Fruit fly (Drosophila melanogaster) whole organism, embryonic: ENCODE data around the gene armi.

Source experiments
- Aef1 ChIP-seq: fragments of 200-800 bp; sonication (Bioruptor generic); IDR thresholded peaks from 3 replicates; pipeline ENCODE4 v1.3.6; 2022; ENCODE audit warnings: missing biosample characterization, missing genetic modification characterization
- Antp ChIP-seq: fragments of 200-800 bp; sonication (Bioruptor generic); optimal IDR thresholded peaks from 3 replicates; lab custom pipeline; 2016; ENCODE audit warnings: missing biosample characterization, missing genetic modification characterization
- Atf6 ChIP-seq: fragments of 200-800 bp; sonication (Bioruptor generic); IDR thresholded peaks from 2 replicates; pipeline ENCODE4 v1.3.6; 2022; ENCODE audit warnings: missing biosample characterization, missing genetic modification characterization
- Bdp1 ChIP-seq: fragments of 200-800 bp; sonication (Bioruptor generic); optimal IDR thresholded peaks from 3 replicates; lab custom pipeline; 2016; ENCODE audit warnings: missing biosample characterization, missing genetic modification characterization
- Bgb ChIP-seq: fragments of 200-800 bp; sonication (Bioruptor generic); IDR thresholded peaks from 2 replicates; pipeline ENCODE4 v1.3.6; 2022; ENCODE audit warnings: missing biosample characterization, missing genetic modification characterization; ENCODE audit not compliant: partially characterized antibody
- C15 ChIP-seq: fragments of 200-800 bp; sonication (Bioruptor generic); IDR thresholded peaks from 3 replicates; pipeline ENCODE4 v1.3.6; 2022; ENCODE audit warnings: missing biosample characterization, missing genetic modification characterization
- CG10431 ChIP-seq: fragments of 200-800 bp; sonication (Bioruptor generic); optimal IDR thresholded peaks from 3 replicates; lab custom pipeline; 2018; ENCODE audit warnings: missing biosample characterization, mild to moderate bottlenecking, missing genetic modification characterization
- CG11696 ChIP-seq: fragments of 200-800 bp; sonication (Bioruptor generic); IDR thresholded peaks from 2 replicates; pipeline ENCODE4 v1.3.6; 2022; ENCODE audit warnings: missing biosample characterization, missing genetic modification characterization
- CG12104 ChIP-seq: fragments of 200-800 bp; sonication (Bioruptor generic); optimal IDR thresholded peaks from 3 replicates; lab custom pipeline; 2016; ENCODE audit warnings: missing biosample characterization, missing genetic modification characterization
- CG14860 ChIP-seq: fragments of 200-800 bp; sonication (Bioruptor generic); IDR thresholded peaks from 3 replicates; pipeline ENCODE4 v1.3.6; 2022; ENCODE audit warnings: missing biosample characterization, missing genetic modification characterization; ENCODE audit not compliant: partially characterized antibody
- CG2199 ChIP-seq: fragments of 200-800 bp; sonication (Bioruptor generic); IDR thresholded peaks from 3 replicates; pipeline ENCODE4 v1.3.6; 2022; ENCODE audit warnings: missing biosample characterization, missing genetic modification characterization
- CG5180 ChIP-seq: fragments of 200-800 bp; sonication (Bioruptor generic); optimal IDR thresholded peaks from 3 replicates; lab custom pipeline; 2017; ENCODE audit warnings: missing biosample characterization, missing genetic modification characterization, mild to moderate bottlenecking, moderate library complexity, missing genetic modification reagents
- CG6813 ChIP-seq: fragments of 200-800 bp; sonication (Bioruptor generic); optimal IDR thresholded peaks from 2 replicates; lab custom pipeline; 2017; ENCODE audit warnings: missing biosample characterization, missing genetic modification characterization, mild to moderate bottlenecking, moderate library complexity, missing genetic modification reagents
- CG7745 ChIP-seq: fragments of 200-800 bp; sonication (Bioruptor generic); optimal IDR thresholded peaks from 2 replicates; lab custom pipeline; 2018; ENCODE audit warnings: missing biosample characterization, mild to moderate bottlenecking, missing genetic modification characterization, moderate library complexity
- CG8388 ChIP-seq: fragments of 200-800 bp; sonication (Bioruptor generic); optimal IDR thresholded peaks from 2 replicates; lab custom pipeline; 2019; ENCODE audit warnings: missing biosample characterization, mild to moderate bottlenecking, missing genetic modification characterization, moderate library complexity
- CG8944 ChIP-seq: fragments of 200-800 bp; sonication (Bioruptor generic); optimal IDR thresholded peaks from 3 replicates; lab custom pipeline; 2016; ENCODE audit warnings: missing biosample characterization, missing genetic modification characterization
- CG9817 ChIP-seq: fragments of 200-800 bp; sonication (Bioruptor generic); optimal IDR thresholded peaks from 2 replicates; lab custom pipeline; 2018; ENCODE audit warnings: missing biosample characterization, mild to moderate bottlenecking, missing genetic modification characterization, moderate library complexity
- CG9932 ChIP-seq: fragments of 200-800 bp; sonication (Bioruptor generic); IDR thresholded peaks from 2 replicates; pipeline ENCODE4 v1.3.6; 2022; ENCODE audit warnings: missing biosample characterization, missing genetic modification characterization
- Dad ChIP-seq: fragments of 200-800 bp; sonication (Bioruptor generic); optimal IDR thresholded peaks from 3 replicates; lab custom pipeline; 2016; ENCODE audit warnings: missing biosample characterization, missing genetic modification characterization
- Deaf1 ChIP-seq: fragments of 200-800 bp; optimal IDR thresholded peaks from 3 replicates; lab custom pipeline; 2019; ENCODE audit warnings: missing biosample characterization, mild to moderate bottlenecking, missing genetic modification characterization, moderate library complexity
- E2f1 ChIP-seq: fragments of 200-800 bp; sonication (Bioruptor generic); IDR thresholded peaks from 2 replicates; pipeline ENCODE4 v1.3.6; 2022; ENCODE audit warnings: missing biosample characterization, missing genetic modification characterization
- Gsc ChIP-seq: fragments of 200-800 bp; sonication (Bioruptor generic); IDR thresholded peaks from 2 replicates; pipeline ENCODE4 v1.3.6; 2022; ENCODE audit warnings: missing biosample characterization, missing genetic modification characterization
- HLH3B ChIP-seq: fragments of 200-800 bp; sonication (Bioruptor generic); IDR thresholded peaks from 2 replicates; pipeline ENCODE4 v1.3.6; 2022; ENCODE audit warnings: missing biosample characterization, missing genetic modification characterization
- Lim3 ChIP-seq: fragments of 200-800 bp; sonication (Bioruptor generic); IDR thresholded peaks from 2 replicates; pipeline ENCODE4 v1.3.6; 2022; ENCODE audit warnings: missing biosample characterization, missing genetic modification characterization
- Nf-YA ChIP-seq: fragments of 200-800 bp; sonication (Bioruptor generic); IDR thresholded peaks from 2 replicates; pipeline ENCODE4 v1.3.6; 2022; ENCODE audit warnings: missing biosample characterization, missing genetic modification characterization
- Oaz ChIP-seq: fragments of 200-800 bp; sonication (Bioruptor generic); IDR thresholded peaks from 2 replicates; pipeline ENCODE4 v1.3.6; 2022; ENCODE audit warnings: missing biosample characterization, missing genetic modification characterization
- Pdp1 ChIP-seq, 2 experiments: fragments of 200-800 bp; sonication (Bioruptor generic); optimal IDR thresholded peaks; 3 replicates each; lab custom pipeline; 2016; ENCODE audit warnings: missing biosample characterization in 2 of 2, missing genetic modification characterization in 2 of 2, mild to moderate bottlenecking in 1 of 2, moderate library complexity in 1 of 2
- Ptx1 ChIP-seq: fragments of 200-800 bp; sonication (Bioruptor generic); IDR thresholded peaks from 2 replicates; pipeline ENCODE4 v1.3.6; 2022; ENCODE audit warnings: missing biosample characterization, missing genetic modification characterization
- ab ChIP-seq: fragments of 200-800 bp; sonication (Bioruptor generic); optimal IDR thresholded peaks from 2 replicates; lab custom pipeline; 2016; ENCODE audit warnings: missing biosample characterization, missing genetic modification characterization
- br ChIP-seq: fragments of >200 bp; optimal IDR thresholded peaks from 2 replicates; lab custom pipeline; 2017
- crp ChIP-seq, 2 experiments: fragments of 200-800 bp; sonication (Bioruptor generic); optimal IDR thresholded peaks; 2 replicates in 1 of 2; 3 replicates in 1 of 2; lab custom pipeline; 2017; ENCODE audit warnings: missing biosample characterization in 2 of 2, missing genetic modification characterization in 2 of 2, mild to moderate bottlenecking in 1 of 2, moderate library complexity in 1 of 2
- danr ChIP-seq: fragments of 200-800 bp; sonication (Bioruptor generic); IDR thresholded peaks from 2 replicates; pipeline ENCODE4 v1.3.6; 2022; ENCODE audit warnings: missing biosample characterization, missing genetic modification characterization
- dmrt99B ChIP-seq: fragments of 200-800 bp; sonication (Bioruptor generic); optimal IDR thresholded peaks from 2 replicates; lab custom pipeline; 2018; ENCODE audit warnings: missing biosample characterization, mild to moderate bottlenecking, missing genetic modification characterization, moderate library complexity
- gce ChIP-seq: fragments of 200-800 bp; sonication (Bioruptor generic); IDR thresholded peaks from 3 replicates; pipeline ENCODE4 v1.3.6; 2022; ENCODE audit warnings: missing biosample characterization, missing genetic modification characterization
- gfzf ChIP-seq: fragments of 200-800 bp; sonication (Bioruptor generic); optimal IDR thresholded peaks from 2 replicates; lab custom pipeline; 2016; ENCODE audit warnings: missing biosample characterization, mild to moderate bottlenecking, missing genetic modification characterization, moderate library complexity
- her ChIP-seq: fragments of 200-800 bp; sonication (Bioruptor generic); optimal IDR thresholded peaks from 2 replicates; lab custom pipeline; 2016; ENCODE audit warnings: missing biosample characterization, missing genetic modification characterization
- ind ChIP-seq: fragments of 200-800 bp; sonication (Bioruptor generic); optimal IDR thresholded peaks from 3 replicates; lab custom pipeline; 2016; ENCODE audit warnings: missing biosample characterization, missing genetic modification characterization
- nau ChIP-seq: fragments of 200-800 bp; sonication (Bioruptor generic); optimal IDR thresholded peaks from 3 replicates; lab custom pipeline; 2017; ENCODE audit warnings: missing biosample characterization, mild to moderate bottlenecking, missing genetic modification characterization, missing genetic modification reagents
- nom ChIP-seq: fragments of 200-800 bp; sonication (Bioruptor generic); optimal IDR thresholded peaks from 2 replicates; lab custom pipeline; 2017; ENCODE audit warnings: missing biosample characterization, missing genetic modification characterization, mild to moderate bottlenecking, moderate library complexity, missing genetic modification reagents
- org-1 ChIP-seq: fragments of 200-800 bp; sonication (Bioruptor generic); optimal IDR thresholded peaks from 2 replicates; lab custom pipeline; 2017; ENCODE audit warnings: missing biosample characterization, missing genetic modification characterization
- otp ChIP-seq: fragments of 200-800 bp; sonication (Bioruptor generic); IDR thresholded peaks from 3 replicates; pipeline ENCODE4, ENCODE4 v1.3.6; 2022; ENCODE audit warnings: missing biosample characterization, missing genetic modification characterization
- schlank ChIP-seq: fragments of 200-800 bp; sonication (Bioruptor generic); optimal IDR thresholded peaks from 2 replicates; lab custom pipeline; 2018; ENCODE audit warnings: missing biosample characterization, mild to moderate bottlenecking, missing genetic modification characterization
- vfl ChIP-seq: fragments of 200-800 bp; sonication (Bioruptor generic); optimal IDR thresholded peaks from 2 replicates; lab custom pipeline; 2016; ENCODE audit warnings: missing biosample characterization, missing genetic modification characterization

The armi gene

DNA sequence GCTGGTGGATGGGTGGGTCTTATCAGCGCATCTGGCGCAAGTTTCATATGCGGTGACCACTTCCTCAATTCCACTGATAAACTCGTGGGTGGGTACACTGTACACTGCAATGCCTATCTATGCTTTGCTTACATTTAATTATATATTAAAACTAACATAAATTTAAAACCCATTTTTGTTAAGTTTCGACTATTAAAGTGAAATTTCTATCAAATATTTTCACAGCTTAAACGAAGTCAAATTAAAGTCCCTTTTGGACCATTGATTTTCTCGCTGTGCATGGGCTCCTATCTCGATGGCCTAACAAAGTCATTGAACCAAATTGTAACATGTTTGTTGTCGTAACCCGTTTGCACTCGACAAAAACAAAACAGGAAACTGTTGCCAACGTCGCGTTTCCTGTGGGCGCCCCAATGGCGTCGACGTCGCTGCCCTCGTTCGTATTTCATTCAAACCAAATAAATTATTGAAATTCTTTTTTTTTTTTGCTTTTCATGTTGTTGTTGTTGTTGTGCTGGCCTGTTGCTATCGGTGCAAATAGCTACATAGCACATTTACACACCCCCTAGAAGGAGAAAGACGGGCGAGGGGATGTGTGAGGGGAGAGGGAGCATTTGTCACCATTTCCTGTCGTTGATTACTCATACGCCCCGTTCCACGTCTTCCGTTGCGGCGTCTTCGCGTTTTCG is 28.3 kb upstream of the armi start (continued):
- TF ChIP-seq CG11696 (GFP tag; lab: Robert Waterston, UW) (peak; percentile 74; the same call in 1 of the 2 replicates), org-1 (peak; percentile 75), Deaf1 (tag; lab: Kevin White, UChicago) (peak; percentile 59), CG8388 (GFP tag; lab: Kevin White, UChicago) (peak; percentile 73), Pdp1 (GFP tag; optimal IDR thresholded peaks at IDR 0.05; lab: Kevin White, UChicago) (peak; percentile 10 to 68), Atf6 (peak; percentile 94), her (GFP tag; lab: Kevin White, UChicago) (no peak), Gsc (no peak), Dad (GFP tag; lab: Kevin White, UChicago) (peak; percentile 37), schlank (tag; lab: Kevin White, UChicago) (peak; percentile 12), ind (GFP tag; lab: Kevin White, UChicago) (peak; percentile 86), nau (peak; percentile 79), CG9932 (GFP tag; lab: Robert Waterston, UW) (peak; percentile 75), CG10431 (peak; percentile 10), CG7745 (tag; lab: Kevin White, UChicago) (no peak), ab (GFP tag; lab: Kevin White, UChicago) (no peak), CG6813 (peak; percentile 75), Antp (GFP tag; lab: Kevin White, UChicago) (no peak), otp (GFP tag; lab: Robert Waterston, UW) (peak; percentile 84), Oaz (GFP tag; lab: Robert Waterston, UW) (peak; percentile 81), CG14860 (GFP tag; lab: Robert Waterston, UW) (no peak), gce (GFP tag; lab: Robert Waterston, UW) (peak; percentile 58; the same call in 1 of the 3 replicates), danr (GFP tag; lab: Robert Waterston, UW) (peak; percentile 68; the same call in 1 of the 2 replicates), br (lab: Kevin White, UChicago) (no peak), dmrt99B (tag; lab: Kevin White, UChicago) (peak; percentile 91), vfl (GFP tag; lab: Kevin White, UChicago) (peak; percentile 24), Aef1 (peak; percentile 88), Ptx1 (GFP tag; lab: Robert Waterston, UW) (peak; percentile 86), CG9817 (tag; lab: Kevin White, UChicago) (peak; percentile 84), E2f1 (peak; percentile 78), nom (GFP tag; lab: Kevin White, UChicago) (no peak), CG12104 (GFP tag; lab: Kevin White, UChicago) (peak; percentile 77), Nf-YA (GFP tag; lab: Robert Waterston, UW) (peak; percentile 78), Lim3 (GFP tag; lab: Robert Waterston, UW) (no peak), HLH3B (GFP tag; lab: Robert Waterston, UW) (peak; percentile 92), crp (GFP tag; optimal IDR thresholded peaks at IDR 0.05; lab: Kevin White, UChicago) (peak in 1 of 2 experiments; percentile 38), Bgb (GFP tag; lab: Robert Waterston, UW) (no peak), gfzf (no peak), CG5180 (GFP tag; lab: Kevin White, UChicago) (peak; percentile 76), C15 (GFP tag; lab: Robert Waterston, UW) (peak; percentile 76), CG2199 (peak; percentile 53; the same call in 1 of the 3 replicates), CG8944 (no peak), Bdp1 (GFP tag; lab: Kevin White, UChicago) (no peak)
- TF ChIP-seq, all 482 proteins: peak for 364
